Worm (Caenorhabditis elegans): Measurements from ENCODE around the gene ccar-1.
A peak's percentile ranks its signal among the peaks of the same experiment; 100 is the strongest.

The ccar-1 gene

DNA sequence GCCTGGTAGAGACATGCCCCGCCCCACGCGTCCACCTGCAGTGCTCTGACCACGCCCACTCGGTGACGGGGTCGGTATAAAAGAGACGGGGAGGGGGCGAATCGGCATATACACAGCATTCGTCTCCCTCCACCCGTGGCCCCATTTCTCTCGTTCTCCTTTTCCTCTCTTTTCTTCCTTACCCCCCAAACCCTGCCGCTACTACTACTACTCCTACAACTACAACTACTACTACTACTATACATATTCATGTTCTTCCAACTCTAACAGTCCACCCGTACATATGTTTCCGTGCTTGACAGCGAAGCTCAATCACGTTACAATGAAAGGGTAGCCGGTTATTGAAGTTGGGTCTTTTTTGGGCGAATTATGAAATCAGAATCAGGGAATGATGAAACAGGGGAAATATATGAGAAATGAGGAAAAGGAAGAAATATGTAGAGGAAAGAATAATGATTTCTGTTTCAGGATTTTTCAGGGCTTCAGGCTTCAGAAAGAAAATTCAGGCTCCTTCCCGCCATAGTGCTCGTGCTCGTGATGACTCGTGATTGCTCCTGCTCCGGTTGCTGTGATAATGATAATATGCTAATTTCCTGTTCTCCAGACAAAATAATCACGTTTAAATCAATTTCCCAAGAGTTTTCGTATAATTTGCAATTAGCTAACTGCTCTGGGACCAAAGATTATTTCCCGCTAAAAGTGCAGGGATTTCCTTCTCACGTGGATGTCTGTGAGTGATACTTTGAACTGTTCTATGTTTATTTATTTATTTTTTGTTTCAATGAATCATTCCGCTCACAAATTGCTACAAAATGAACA lies 37.4 kb upstream of the ccar-1 start (continued):
- no peak for TF ChIP-seq daf-8 (GFP tag; IDR thresholded peaks at IDR 0.05)
- no peak for TF ChIP-seq Y75B8A.6 (GFP tag; IDR thresholded peaks at IDR 0.05)
- TF ChIP-seq mes-2 (tag; optimal IDR thresholded peaks at IDR 0.05; ENCODE audit: poor library complexity, severe bottlenecking), result no peak
- TF ChIP-seq set-16 (GFP tag; IDR thresholded peaks at IDR 0.05), result no peak; the same call in 1 of the 2 replicates
- 0 out of 2 replicates have a peak, but pooled peaks have one; percentile 8 for TF ChIP-seq vab-7 (GFP tag; IDR thresholded peaks at IDR 0.05)
- TF ChIP-seq madf-5 (GFP tag; IDR thresholded peaks at IDR 0.05), result 0 out of 4 replicates have a peak, but pooled peaks of 1 of the 2 experiments have one; percentile 18
- no peak for TF ChIP-seq gei-8 (GFP tag; optimal IDR thresholded peaks at IDR 0.05)
- peak; percentile 68 for TF ChIP-seq duxl-1 (tag; optimal IDR thresholded peaks at IDR 0.05; ENCODE audit: poor library complexity)
- TF ChIP-seq T20F7.1 (GFP tag; optimal IDR thresholded peaks at IDR 0.05), result peak; percentile 48
- TF ChIP-seq unc-39 (tag; optimal IDR thresholded peaks at IDR 0.05), result no peak
- TF ChIP-seq mdl-1 (tag; optimal IDR thresholded peaks at IDR 0.05), result peak; percentile 92 to 96
- TF ChIP-seq daf-12 (tag; optimal IDR thresholded peaks at IDR 0.05), result no peak
- no peak for TF ChIP-seq ceh-82 (tag; optimal IDR thresholded peaks at IDR 0.05)

DNA sequence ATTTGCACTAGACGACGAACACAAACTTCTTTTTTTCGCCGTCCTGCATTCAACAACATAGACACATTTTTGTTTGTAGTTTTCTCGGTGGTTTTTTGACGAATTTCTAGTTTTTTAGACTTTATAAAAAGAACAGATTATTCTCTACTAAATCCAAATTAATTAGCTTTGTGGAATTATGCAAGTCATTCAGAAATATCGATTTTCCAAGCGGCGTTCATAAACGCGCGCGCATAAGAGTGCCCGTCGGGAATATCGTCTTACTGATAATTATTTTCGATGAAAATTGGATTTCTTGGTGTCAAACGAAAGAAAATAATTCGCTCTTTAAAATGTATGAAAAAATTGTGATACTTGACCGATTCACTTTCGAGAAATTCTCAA lies 36.8 kb upstream of the ccar-1 start:
- TF ChIP-seq arid-1 (GFP tag; conservative IDR thresholded peaks at IDR 0.05) (no peak), nhr-102 (tag; optimal IDR thresholded peaks at IDR 0.05) (no peak), skn-1 (tag; optimal IDR thresholded peaks at IDR 0.05) (no peak), unc-130 (GFP tag; optimal IDR thresholded peaks at IDR 0.05) (no peak), D1046.2 (GFP tag; IDR thresholded peaks at IDR 0.05) (no peak), lir-3 (tag; optimal IDR thresholded peaks at IDR 0.05) (no peak), mdl-1 (tag; optimal IDR thresholded peaks at IDR 0.05) (no peak), aha-1 (tag) (no peak), hlh-30 (tag; optimal IDR thresholded peaks at IDR 0.05; ENCODE audit: insufficient read depth) (no peak), daf-19 (GFP tag; conservative IDR thresholded peaks at IDR 0.05) (no peak), tra-1 (GFP tag; IDR thresholded peaks at IDR 0.05) (no peak), egl-27 (tag; optimal IDR thresholded peaks at IDR 0.05) (no peak), nhr-77 (tag; optimal IDR thresholded peaks at IDR 0.05) (no peak), snpc-1.2 (GFP tag; IDR thresholded peaks at IDR 0.05) (no peak), rbr-2 (tag; optimal IDR thresholded peaks at IDR 0.05) (no peak), jun-1 (tag; optimal IDR thresholded peaks at IDR 0.05) (no peak)

- no peak for TF ChIP-seq ceh-44 (GFP tag; IDR thresholded peaks at IDR 0.05)
- no peak for TF ChIP-seq zfp-3 (GFP tag; conservative IDR thresholded peaks at IDR 0.05)
These were observed 27.7 kb upstream of the ccar-1 start, which contains the start of gene Y37A1B.7 for ce11 chrIV:14043680-14044079. TSS of gene Y37A1B.7 (minus strand) at chrIV:14043780.

DNA sequence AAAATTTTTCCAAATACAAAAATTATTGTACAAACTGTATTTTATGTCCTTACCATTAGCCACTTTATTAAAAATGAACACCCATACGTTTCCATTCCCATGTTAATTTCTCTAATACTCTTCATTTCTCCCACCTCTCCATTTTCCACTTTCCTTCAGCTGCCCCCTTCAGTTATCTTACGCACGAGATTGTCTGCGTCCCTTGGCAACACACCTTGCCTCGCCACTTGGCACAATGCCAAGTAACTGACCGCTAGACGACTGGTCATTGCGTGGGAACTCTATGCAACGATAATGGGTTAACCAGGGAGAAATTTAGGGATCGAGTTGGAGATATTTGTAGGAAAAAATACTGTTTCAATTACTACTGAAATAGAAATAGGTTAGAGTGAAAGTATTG lies 24.6 kb upstream of the ccar-1 start:
- no peak for TF ChIP-seq lin-1 (GFP tag; IDR thresholded peaks at IDR 0.05)
- TF ChIP-seq nhr-42 (GFP tag; IDR thresholded peaks at IDR 0.05), result no peak
- peak in 1 of 2 experiments; percentile 8 for TF ChIP-seq mdl-1 (tag; optimal IDR thresholded peaks at IDR 0.05)

ce11 chrIV:14050442-14050841 lies 20.9 kb upstream of the ccar-1 start:
- TF ChIP-seq attf-4 (tag; optimal IDR thresholded peaks at IDR 0.05), result no peak
- TF ChIP-seq nhr-28 (tag; optimal IDR thresholded peaks at IDR 0.05), result peak; percentile 99
- peak in 1 of 2 experiments; percentile 88 for TF ChIP-seq hif-1 (tag; optimal IDR thresholded peaks at IDR 0.05)
- no peak for TF ChIP-seq Y48G9A.11 (GFP tag; IDR thresholded peaks at IDR 0.05)
- TF ChIP-seq nhr-102 (tag; optimal IDR thresholded peaks at IDR 0.05), result no peak
- TF ChIP-seq dmd-8 (GFP tag; IDR thresholded peaks at IDR 0.05), result no peak
- TF ChIP-seq daf-16 (GFP tag; optimal IDR thresholded peaks at IDR 0.05), result no peak
- peak; percentile 63 for TF ChIP-seq daf-16 (tag; optimal IDR thresholded peaks at IDR 0.05)
- no peak for TF ChIP-seq zag-1 (tag; optimal IDR thresholded peaks at IDR 0.05)
- TF ChIP-seq aha-1 (tag), result no peak
- TF ChIP-seq pqm-1 (tag; optimal IDR thresholded peaks at IDR 0.05), result peak; percentile 52
- no peak for TF ChIP-seq T26A8.4 (GFP tag; IDR thresholded peaks at IDR 0.05)
- no peak for TF ChIP-seq skn-1 (tag; optimal IDR thresholded peaks at IDR 0.05)
- TF ChIP-seq ceh-28 (tag; optimal IDR thresholded peaks at IDR 0.05), result no peak
- TF ChIP-seq ctbp-1 (GFP tag; IDR thresholded peaks at IDR 0.05), result no peak
- peak; percentile 71 for TF ChIP-seq dve-1 (tag; optimal IDR thresholded peaks at IDR 0.05; ENCODE audit: insufficient read depth)
